Fruit fly (Drosophila melanogaster): ENCODE results near the gene CG14455.

CG14455 gene

DNA sequence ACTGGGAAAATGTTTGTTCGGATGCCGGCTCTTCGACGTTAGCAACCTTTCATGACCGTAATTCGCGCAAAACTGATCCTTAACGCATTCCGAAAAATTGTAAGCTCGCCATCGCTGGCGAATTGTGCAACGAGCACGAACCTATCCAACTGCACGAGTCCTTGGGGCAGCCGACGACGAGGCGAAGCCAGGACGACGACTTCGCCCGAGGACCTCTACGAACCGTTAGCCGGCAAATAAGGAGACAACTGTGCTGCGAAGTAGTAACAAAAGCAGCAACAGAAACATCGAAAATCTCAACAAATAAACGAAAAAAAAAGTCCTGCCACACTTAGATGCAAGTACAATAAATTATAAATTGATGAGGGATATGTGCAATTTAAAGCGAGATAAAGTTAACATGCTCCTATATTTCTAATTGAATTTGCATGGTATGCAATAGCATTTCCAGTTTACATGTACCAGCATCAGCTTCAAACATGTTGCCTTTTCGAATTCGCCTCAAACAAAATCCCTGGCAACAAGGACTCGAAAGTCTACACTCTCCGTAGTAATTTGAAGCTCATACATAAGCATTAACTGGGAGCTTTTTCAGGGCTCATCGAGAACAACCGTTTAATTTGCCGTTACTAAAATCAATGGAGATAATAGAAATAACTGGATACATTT is 48.9 kb downstream of the CG14455 start, which contains the start of gene CG14459:
Gene CG14459, minus strand, starts transcription at position 51 of the 669 bp plus-strand sequence.
- TF ChIP-seq CG17801 (GFP tag; optimal IDR thresholded peaks at IDR 0.05; ENCODE audit: partially characterized antibody) = no peak

Data from ovary, adult (tissue).